Fruit fly (Drosophila melanogaster) whole organism, wandering third instar larva: ENCODE results near the gene CG7299.

Experiments used
- CG32264 ChIP-seq: fragments of 200-800 bp; sonication (Bioruptor generic); optimal IDR thresholded peaks from 2 replicates; lab custom pipeline; 2016; ENCODE audit warnings: missing biosample characterization, missing genetic modification characterization
- CG9705 ChIP-seq: fragments of 200-800 bp; sonication (Bioruptor generic); optimal IDR thresholded peaks from 2 replicates; lab custom pipeline; 2018; ENCODE audit warnings: missing biosample characterization, mild to moderate bottlenecking, missing genetic modification characterization
- CrebA ChIP-seq: fragments of 200-800 bp; sonication (Bioruptor generic); optimal IDR thresholded peaks from 2 replicates; lab custom pipeline; 2016; ENCODE audit warnings: missing biosample characterization, mild to moderate bottlenecking, missing genetic modification characterization, borderline replicate concordance
- Dfd ChIP-seq: fragments of >200 bp; optimal IDR thresholded peaks from 2 replicates; lab custom pipeline; 2017; ENCODE audit warnings: missing biosample characterization, missing genetic modification characterization
- Dif ChIP-seq: fragments of 200-275, 200-300 bp; sonication (Bioruptor generic); optimal IDR thresholded peaks from 2 replicates; lab custom pipeline; 2018; ENCODE audit warnings: missing biosample characterization, missing genetic modification characterization; ENCODE audit not compliant: partially characterized antibody
- GATAd ChIP-seq: sonication (Bioruptor generic); optimal IDR thresholded peaks from 2 replicates; lab custom pipeline; 2016; ENCODE audit warnings: missing biosample characterization, missing genetic modification characterization
- HLH106 ChIP-seq: fragments of 200-800 bp; optimal IDR thresholded peaks from 3 replicates; lab custom pipeline; 2019; ENCODE audit warnings: missing biosample characterization, mild to moderate bottlenecking, missing genetic modification characterization, moderate library complexity
- Hnf4 ChIP-seq: fragments of 200-800 bp; sonication (Bioruptor generic); optimal IDR thresholded peaks from 2 replicates; lab custom pipeline; 2016; ENCODE audit warnings: missing biosample characterization, mild to moderate bottlenecking, missing genetic modification characterization
- Hr78 ChIP-seq: fragments of >200 bp; optimal IDR thresholded peaks from 2 replicates; lab custom pipeline; 2017; ENCODE audit warnings: missing biosample characterization, missing genetic modification characterization
- Hr83 ChIP-seq: fragments of 200-300 bp; sonication (Bioruptor generic); optimal IDR thresholded peaks from 2 replicates; lab custom pipeline; 2016; ENCODE audit warnings: missing biosample characterization, mild to moderate bottlenecking, missing genetic modification characterization, moderate library complexity; ENCODE audit not compliant: poor library complexity, severe bottlenecking
- Mio ChIP-seq: sonication (Bioruptor generic); optimal IDR thresholded peaks from 2 replicates; lab custom pipeline; 2016; ENCODE audit warnings: missing biosample characterization, missing genetic modification characterization
- Myc ChIP-seq: fragments of >200 bp; optimal IDR thresholded peaks from 2 replicates; lab custom pipeline; 2017
- N ChIP-seq: fragments of >200 bp; optimal IDR thresholded peaks from 2 replicates; lab custom pipeline; 2018; ENCODE audit warnings: missing biosample characterization, missing external identifiers, missing genetic modification characterization
- OdsH ChIP-seq: fragments of 200-800 bp; sonication (Bioruptor generic); optimal IDR thresholded peaks from 2 replicates; lab custom pipeline; 2016; ENCODE audit warnings: missing biosample characterization, mild to moderate bottlenecking, missing genetic modification characterization
- Rel ChIP-seq, 2 experiments: fragments of 200-800 bp; sonication (Bioruptor generic) in 1 of 2; optimal IDR thresholded peaks; 2 replicates in 1 of 2; 3 replicates in 1 of 2; lab custom pipeline; 2016 to 2019; ENCODE audit warnings: mild to moderate bottlenecking in 2 of 2, missing biosample characterization in 2 of 2, missing genetic modification characterization in 2 of 2, moderate library complexity in 1 of 2
- Sp1 ChIP-seq: fragments of 200-800 bp; sonication (Bioruptor generic); optimal IDR thresholded peaks from 3 replicates; lab custom pipeline; 2019; ENCODE audit warnings: missing biosample characterization, mild to moderate bottlenecking, missing genetic modification characterization, moderate library complexity
- Vsx2 ChIP-seq: fragments of 200-300, 225-300 bp; sonication (Bioruptor generic); optimal IDR thresholded peaks from 2 replicates; lab custom pipeline; 2018; ENCODE audit warnings: missing biosample characterization, missing genetic modification characterization; ENCODE audit not compliant: partially characterized antibody
- br ChIP-seq: fragments of 200-800 bp; sonication (Bioruptor generic); optimal IDR thresholded peaks from 2 replicates; lab custom pipeline; 2016; ENCODE audit warnings: missing biosample characterization, missing genetic modification characterization
- brk ChIP-seq: fragments of 200-800 bp; sonication (Bioruptor generic); optimal IDR thresholded peaks from 2 replicates; lab custom pipeline; 2016; ENCODE audit warnings: missing biosample characterization, mild to moderate bottlenecking, missing genetic modification characterization
- dl ChIP-seq, 2 experiments: fragments of 175-275, 200-275 bp in 1 of 2; fragments of 200-275 bp in 1 of 2; sonication (Bioruptor generic); optimal IDR thresholded peaks; lab custom pipeline; 2018; ENCODE audit warnings: mild to moderate bottlenecking in 2 of 2, missing biosample characterization in 2 of 2, missing genetic modification characterization in 2 of 2, moderate library complexity in 2 of 2; ENCODE audit not compliant: partially characterized antibody in 2 of 2, insufficient read depth in 1 of 2
- dmrt93B ChIP-seq: fragments of 200-800 bp; sonication (Bioruptor generic); optimal IDR thresholded peaks from 2 replicates; lab custom pipeline; 2018; ENCODE audit warnings: missing biosample characterization, mild to moderate bottlenecking, missing genetic modification characterization
- dsf ChIP-seq: sonication (Bioruptor generic); optimal IDR thresholded peaks from 2 replicates; lab custom pipeline; 2016; ENCODE audit warnings: missing biosample characterization, missing genetic modification characterization, borderline replicate concordance
- ey ChIP-seq: fragments of 200-800 bp; sonication (Bioruptor generic); optimal IDR thresholded peaks from 2 replicates; lab custom pipeline; 2016; ENCODE audit warnings: missing biosample characterization, missing genetic modification characterization
- foxo ChIP-seq, 2 experiments: fragments of 200-800 bp; sonication (Bioruptor generic); optimal IDR thresholded peaks; 2 replicates in 1 of 2; 3 replicates in 1 of 2; lab custom pipeline; 2016 to 2017; ENCODE audit warnings: missing biosample characterization in 2 of 2, missing genetic modification characterization in 2 of 2
- h ChIP-seq: fragments of 200-800 bp; sonication (Bioruptor generic); optimal IDR thresholded peaks from 3 replicates; lab custom pipeline; 2016; ENCODE audit warnings: missing biosample characterization, mild to moderate bottlenecking, missing genetic modification characterization
- pan ChIP-seq: fragments of >200 bp; optimal IDR thresholded peaks from 2 replicates; lab custom pipeline; 2017
- psq ChIP-seq: fragments of 200-800 bp; sonication (Bioruptor generic); optimal IDR thresholded peaks from 3 replicates; lab custom pipeline; 2017; ENCODE audit warnings: missing biosample characterization, mild to moderate bottlenecking, missing genetic modification characterization, moderate library complexity
- rgr ChIP-seq: fragments of 200-800 bp; sonication (Bioruptor generic); optimal IDR thresholded peaks from 3 replicates; lab custom pipeline; 2016; ENCODE audit warnings: missing biosample characterization, mild to moderate bottlenecking, missing genetic modification characterization
- sage ChIP-seq: fragments of 200-800 bp; sonication (Bioruptor generic); optimal IDR thresholded peaks from 2 replicates; lab custom pipeline; 2016; ENCODE audit warnings: missing biosample characterization, mild to moderate bottlenecking, missing genetic modification characterization
- sv ChIP-seq: fragments of 200-800 bp; sonication (Bioruptor generic); optimal IDR thresholded peaks from 3 replicates; lab custom pipeline; 2016; ENCODE audit warnings: missing biosample characterization, missing genetic modification characterization
- tai ChIP-seq: sonication (Bioruptor generic); optimal IDR thresholded peaks from 2 replicates; lab custom pipeline; 2016; ENCODE audit warnings: missing biosample characterization, missing genetic modification characterization
- usp ChIP-seq: fragments of >200 bp; optimal IDR thresholded peaks from 2 replicates; lab custom pipeline; 2017; ENCODE audit warnings: missing biosample characterization, missing genetic modification characterization
- woc ChIP-seq: sonication (Bioruptor generic); optimal IDR thresholded peaks from 2 replicates; lab custom pipeline; 2016; ENCODE audit warnings: missing biosample characterization, mild to moderate bottlenecking, missing genetic modification characterization

CG7299 gene

dm6 chr2L:10654520-10654919 lies 29.7 kb downstream of the CG7299 start:
- no peak for TF ChIP-seq N
- no peak for TF ChIP-seq br

dm6 chr2L:10651313-10651712 lies 32.9 kb downstream of the CG7299 start, which contains the start of gene dbf:
Gene dbf (plus strand): TSS chr2L:10651613.
- no peak for TF ChIP-seq Dif (GFP tag; lab: Kevin White, UChicago)
- no peak for TF ChIP-seq Sp1 (GFP tag; lab: Kevin White, UChicago)
- TF ChIP-seq CrebA = no peak
- no peak for TF ChIP-seq h (GFP tag; lab: Kevin White, UChicago)
- TF ChIP-seq Mio (GFP tag; lab: Kevin White, UChicago) = no peak
- TF ChIP-seq usp (GFP tag; lab: Kevin White, UChicago) = no peak
- no peak for TF ChIP-seq psq (GFP tag; lab: Kevin White, UChicago)
- TF ChIP-seq N = no peak
- TF ChIP-seq dl (GFP tag; optimal IDR thresholded peaks at IDR 0.05; lab: Kevin White, UChicago; ENCODE audit: insufficient read depth in 1 of 2, partially characterized antibody in 2 of 2) = no peak
- no peak for TF ChIP-seq Vsx2
- TF ChIP-seq Myc (lab: Kevin White, UChicago) = no peak
- no peak for TF ChIP-seq foxo (GFP tag; optimal IDR thresholded peaks at IDR 0.05; lab: Kevin White, UChicago)
- TF ChIP-seq Hr78 (GFP tag; lab: Kevin White, UChicago) = no peak
- no peak for TF ChIP-seq CG32264 (GFP tag; lab: Kevin White, UChicago)
- TF ChIP-seq Dfd = no peak
- no peak for TF ChIP-seq HLH106

- TF ChIP-seq Hnf4 (GFP tag; lab: Kevin White, UChicago) = no peak
- TF ChIP-seq Sp1 (GFP tag; lab: Kevin White, UChicago) = no peak
- no peak for TF ChIP-seq Mio (GFP tag; lab: Kevin White, UChicago)
- no peak for TF ChIP-seq HLH106
- TF ChIP-seq psq (GFP tag; lab: Kevin White, UChicago) = no peak
- no peak for TF ChIP-seq Dfd
Observed at dm6 chr2L:10647720-10648349, 36.4 kb downstream of the CG7299 start.

- TF ChIP-seq Myc (lab: Kevin White, UChicago) (no peak), h (GFP tag; lab: Kevin White, UChicago) (no peak), dsf (no peak), Hnf4 (GFP tag; lab: Kevin White, UChicago) (no peak), rgr (GFP tag; lab: Kevin White, UChicago) (no peak), CG9705 (no peak), GATAd (GFP tag; lab: Kevin White, UChicago) (no peak)
Observed at dm6 chr2L:10646726-10647125, 37.5 kb downstream of the CG7299 start.

dm6 chr2L:10646115-10646514 lies 38.1 kb downstream of the CG7299 start, which contains the start of gene CG17097:
Gene CG17097 (plus strand): TSS chr2L:10646415.
- TF ChIP-seq Rel (GFP tag; optimal IDR thresholded peaks at IDR 0.05; lab: Kevin White, UChicago) = no peak
- TF ChIP-seq Rel (tag; optimal IDR thresholded peaks at IDR 0.05; lab: Kevin White, UChicago) = no peak
- TF ChIP-seq brk = no peak
- TF ChIP-seq HLH106 = no peak
- TF ChIP-seq pan (lab: Kevin White, UChicago) = no peak
- no peak for TF ChIP-seq Hr78 (GFP tag; lab: Kevin White, UChicago)

dm6 chr2L:10643671-10644070 lies 40.5 kb downstream of the CG7299 start, which contains the start of gene CG18284:
Gene CG18284 (plus strand): TSS chr2L:10643971.
- TF ChIP-seq woc (GFP tag; lab: Kevin White, UChicago) (no peak), pan (lab: Kevin White, UChicago) (no peak), tai (GFP tag; lab: Kevin White, UChicago) (no peak), OdsH (GFP tag; lab: Kevin White, UChicago) (no peak), usp (GFP tag; lab: Kevin White, UChicago) (no peak), dmrt93B (GFP tag; lab: Kevin White, UChicago) (no peak), Hr83 (GFP tag; lab: Kevin White, UChicago) (no peak), Hr78 (GFP tag; lab: Kevin White, UChicago) (no peak), ey (no peak), sage (GFP tag; lab: Kevin White, UChicago) (no peak), foxo (GFP tag; optimal IDR thresholded peaks at IDR 0.05; lab: Kevin White, UChicago) (no peak), sv (GFP tag; lab: Kevin White, UChicago) (no peak)
